Worm (Caenorhabditis elegans) whole organism, early embryonic: ENCODE measurements around the gene nhr-188.

Source experiments
- ama-1 ChIP-seq: fragments of 150-350 bp; optimal IDR thresholded peaks from 2 replicates; lab custom pipeline; 2014
- ceh-36 ChIP-seq: sonication (generic microtip); optimal IDR thresholded peaks from 2 replicates; lab custom pipeline; 2016; ENCODE audit warnings: missing genetic modification characterization, inconsistent platforms, missing compliant biosample characterization
- hmg-4 ChIP-seq: fragments of 200-800 bp; sonication (Bioruptor generic); optimal IDR thresholded peaks from 2 replicates; lab custom pipeline; 2018; ENCODE audit warnings: mild to moderate bottlenecking, missing genetic modification characterization, missing compliant biosample characterization
- pes-1 ChIP-seq: fragments of 200-800 bp; sonication (Bioruptor generic); IDR thresholded peaks from 2 replicates; pipeline ENCODE4 v1.3.6; 2022; ENCODE audit warnings: missing genetic modification reagents, missing genetic modification characterization, missing compliant biosample characterization
- sea-1 ChIP-seq: fragments of 200-800 bp; sonication (Bioruptor generic); conservative IDR thresholded peaks from 2 replicates; pipeline ENCODE4 v1.3.6; 2022; ENCODE audit warnings: missing genetic modification characterization, missing compliant biosample characterization
- tbx-11 ChIP-seq: fragments of 200-800 bp; sonication (Bioruptor generic); IDR thresholded peaks from 2 replicates; pipeline ENCODE4 v1.3.6; 2022; ENCODE audit warnings: missing genetic modification characterization, missing compliant biosample characterization
- tbx-37 ChIP-seq: fragments of 200-800 bp; sonication (Bioruptor generic); conservative IDR thresholded peaks from 2 replicates; pipeline ENCODE4 v1.3.6; 2022; ENCODE audit warnings: missing genetic modification reagents, missing genetic modification characterization, missing compliant biosample characterization
- tra-4 ChIP-seq: sonication (generic microtip); optimal IDR thresholded peaks from 2 replicates; lab custom pipeline; 2017; ENCODE audit warnings: missing genetic modification characterization, missing compliant biosample characterization

DNA sequence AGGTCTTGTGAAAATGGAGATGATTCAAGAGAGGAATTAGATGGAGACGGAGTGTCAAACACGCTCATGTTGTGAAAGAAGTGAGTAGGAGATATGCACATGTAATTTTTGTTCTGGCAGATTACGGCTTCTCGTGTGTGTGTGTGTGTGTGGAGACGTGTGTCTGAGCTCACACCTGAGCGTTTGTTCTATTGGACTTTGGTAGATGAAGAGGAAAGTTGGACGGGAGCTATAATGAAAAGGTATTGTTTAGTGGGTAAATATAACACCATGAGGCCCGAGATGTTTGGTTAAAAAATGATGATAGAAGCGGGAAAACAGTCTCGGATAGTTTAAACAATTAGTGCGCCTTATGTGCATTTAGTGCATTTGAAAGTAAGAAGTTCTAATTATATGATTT, 11.2 kb upstream of the nhr-188 start, which contains the start of gene nhr-157:
- TF ChIP-seq sea-1 (GFP tag; lab: Robert Waterston, UW), result no peak
- no peak for TF ChIP-seq hmg-4 (GFP tag; lab: Kevin White, UChicago)
- TF ChIP-seq ama-1 (lab: Kevin White, UChicago), result no peak
- TF ChIP-seq ceh-36 (tag; lab: Kevin White, UChicago), result no peak
- no peak for TF ChIP-seq tbx-11 (GFP tag; lab: Robert Waterston, UW)
- no peak for TF ChIP-seq tra-4 (tag; lab: Kevin White, UChicago)
- no peak for TF ChIP-seq tbx-37 (GFP tag; lab: Robert Waterston, UW)
- no peak for TF ChIP-seq pes-1 (GFP tag; lab: Robert Waterston, UW)
